Worm (Caenorhabditis elegans) whole organism, L2 larva: Measurements from ENCODE around the gene cox-6A.
A peak's percentile ranks its signal among the peaks of the same experiment; 100 is the strongest.

ENCODE experiments used
- C34F6.9 ChIP-seq: fragments of 150-350 bp; optimal IDR thresholded peaks from 2 replicates; lab custom pipeline; 2014; ENCODE audit warnings: missing biosample characterization, missing genetic modification characterization
- F13H6.1 ChIP-seq: sonication (generic microtip); optimal IDR thresholded peaks from 2 replicates; lab custom pipeline; 2016; ENCODE audit warnings: missing genetic modification characterization, missing compliant biosample characterization
- R02D3.7 ChIP-seq: fragments of 150-350 bp; optimal IDR thresholded peaks from 2 replicates; lab custom pipeline; 2014; ENCODE audit warnings: missing biosample characterization, missing genetic modification characterization
- ZK546.5 ChIP-seq: sonication (generic microtip); optimal IDR thresholded peaks from 2 replicates; lab custom pipeline; 2017; ENCODE audit warnings: missing biosample characterization, missing genetic modification characterization
- ama-1 ChIP-seq: fragments of 150-350 bp; optimal IDR thresholded peaks from 2 replicates; lab custom pipeline; 2018; ENCODE audit warnings: inconsistent platforms
- blmp-1 ChIP-seq: sonication (generic microtip); optimal IDR thresholded peaks from 2 replicates; lab custom pipeline; 2017; ENCODE audit warnings: missing genetic modification characterization, mild to moderate bottlenecking, missing compliant biosample characterization, antibody characterized with exemption, moderate library complexity; ENCODE audit not compliant: insufficient read depth
- ceh-16 ChIP-seq: fragments of 150-350 bp; optimal IDR thresholded peaks from 2 replicates; lab custom pipeline; 2014; ENCODE audit warnings: missing biosample characterization, missing genetic modification characterization
- crh-2 ChIP-seq: sonication (generic microtip); optimal IDR thresholded peaks from 2 replicates; lab custom pipeline; 2017; ENCODE audit warnings: missing biosample characterization, missing genetic modification characterization
- egl-27 ChIP-seq: sonication (generic microtip); optimal IDR thresholded peaks from 3 replicates; lab custom pipeline; 2017; ENCODE audit warnings: missing biosample characterization, missing genetic modification reagents, missing genetic modification characterization
- elt-1 ChIP-seq: fragments of 150-350 bp; optimal IDR thresholded peaks from 2 replicates; lab custom pipeline; 2014; ENCODE audit warnings: missing biosample characterization, missing genetic modification characterization
- elt-3 ChIP-seq: sonication (generic microtip); optimal IDR thresholded peaks from 2 replicates; lab custom pipeline; 2017; ENCODE audit warnings: missing biosample characterization, missing genetic modification characterization
- fos-1 ChIP-seq: fragments of 150-350 bp; optimal IDR thresholded peaks from 2 replicates; lab custom pipeline; 2014; ENCODE audit warnings: missing biosample characterization, missing genetic modification characterization
- gmeb-1 ChIP-seq: fragments of 150-350 bp; optimal IDR thresholded peaks from 2 replicates; lab custom pipeline; 2014; ENCODE audit warnings: missing biosample characterization, missing genetic modification characterization
- lin-11 ChIP-seq: fragments of 150-350 bp; sonication (generic microtip); optimal IDR thresholded peaks from 2 replicates; lab custom pipeline; 2014; ENCODE audit warnings: missing biosample characterization, missing genetic modification characterization, inconsistent platforms, mixed read lengths
- lin-13 ChIP-seq: fragments of 150-350 bp; optimal IDR thresholded peaks from 2 replicates; lab custom pipeline; 2014; ENCODE audit warnings: missing biosample characterization, missing genetic modification reagents, missing genetic modification characterization
- lin-39 ChIP-seq: fragments of 150-350 bp; optimal IDR thresholded peaks from 2 replicates; lab custom pipeline; 2014; ENCODE audit warnings: missing biosample characterization, missing genetic modification reagents, missing genetic modification characterization
- lsy-2 ChIP-seq, 2 experiments: fragments of 150-350 bp in 1 of 2; sonication (generic microtip) in 1 of 2; optimal IDR thresholded peaks; 2 replicates each; lab custom pipeline; 2014 to 2017; ENCODE audit warnings: missing biosample characterization in 2 of 2, missing genetic modification characterization in 2 of 2
- mab-5 ChIP-seq: fragments of 150-350 bp; optimal IDR thresholded peaks from 2 replicates; lab custom pipeline; 2014; ENCODE audit warnings: missing biosample characterization, missing genetic modification characterization
- mbf-1 ChIP-seq: sonication (generic microtip); optimal IDR thresholded peaks from 2 replicates; lab custom pipeline; 2017; ENCODE audit warnings: missing biosample characterization, missing genetic modification characterization
- mdl-1 ChIP-seq, 2 experiments: fragments of 150-350 bp in 1 of 2; sonication (generic microtip) in 1 of 2; optimal IDR thresholded peaks; 2 replicates each; lab custom pipeline; 2017; ENCODE audit warnings: missing biosample characterization in 2 of 2, missing genetic modification characterization in 2 of 2
- nhr-10 ChIP-seq: sonication (generic microtip); optimal IDR thresholded peaks from 2 replicates; lab custom pipeline; 2017; ENCODE audit warnings: missing biosample characterization, missing genetic modification characterization
- nhr-11 ChIP-seq: fragments of 150-350 bp; optimal IDR thresholded peaks from 2 replicates; lab custom pipeline; 2014; ENCODE audit warnings: missing biosample characterization, missing genetic modification characterization
- nhr-12 ChIP-seq: fragments of 150-350 bp; optimal IDR thresholded peaks from 2 replicates; lab custom pipeline; 2014; ENCODE audit warnings: missing biosample characterization, missing genetic modification characterization
- nhr-129 ChIP-seq: fragments of 150-350 bp; optimal IDR thresholded peaks from 2 replicates; lab custom pipeline; 2014; ENCODE audit warnings: missing biosample characterization, missing genetic modification characterization
- nhr-21 ChIP-seq: fragments of 150-350 bp; optimal IDR thresholded peaks from 2 replicates; lab custom pipeline; 2014; ENCODE audit warnings: missing biosample characterization, missing genetic modification characterization
- nhr-237 ChIP-seq: fragments of 150-350 bp; optimal IDR thresholded peaks from 2 replicates; lab custom pipeline; 2014; ENCODE audit warnings: missing biosample characterization, missing genetic modification characterization
- nhr-25 ChIP-seq: fragments of 150-350 bp; sonication (generic microtip); optimal IDR thresholded peaks from 3 replicates; lab custom pipeline; 2014; ENCODE audit warnings: missing biosample characterization, missing genetic modification characterization
- nhr-6 ChIP-seq: fragments of 150-350 bp; optimal IDR thresholded peaks from 2 replicates; lab custom pipeline; 2014; ENCODE audit warnings: missing biosample characterization, missing genetic modification characterization
- nhr-77 ChIP-seq: fragments of 150-350 bp; optimal IDR thresholded peaks from 2 replicates; lab custom pipeline; 2014; ENCODE audit warnings: missing biosample characterization, missing genetic modification characterization
- peb-1 ChIP-seq: fragments of 150-350 bp; optimal IDR thresholded peaks from 2 replicates; lab custom pipeline; 2014; ENCODE audit warnings: missing biosample characterization, missing genetic modification characterization
- sem-4 ChIP-seq: fragments of 150-350 bp; optimal IDR thresholded peaks from 2 replicates; lab custom pipeline; 2014; ENCODE audit warnings: missing biosample characterization, missing genetic modification reagents, missing genetic modification characterization
- skn-1 ChIP-seq: sonication (generic microtip); optimal IDR thresholded peaks from 2 replicates; lab custom pipeline; 2017; ENCODE audit warnings: missing biosample characterization, missing genetic modification characterization
- sma-3 ChIP-seq: sonication (generic microtip); optimal IDR thresholded peaks from 2 replicates; lab custom pipeline; 2016; ENCODE audit warnings: missing genetic modification reagents, missing genetic modification characterization, missing compliant biosample characterization
- sma-9 ChIP-seq, 2 experiments: fragments of 150-350 bp in 1 of 2; sonication (generic microtip) in 1 of 2; optimal IDR thresholded peaks; 2 replicates each; lab custom pipeline; 2014 to 2016; ENCODE audit warnings: missing genetic modification characterization in 2 of 2, mild to moderate bottlenecking in 1 of 2, missing biosample characterization in 1 of 2, missing compliant biosample characterization in 1 of 2, missing genetic modification reagents in 1 of 2, moderate library complexity in 1 of 2
- snpc-4 ChIP-seq: fragments of 150-350 bp; optimal IDR thresholded peaks from 2 replicates; lab custom pipeline; 2014; ENCODE audit warnings: missing biosample characterization, missing genetic modification characterization
- unc-39 ChIP-seq: fragments of 150-350 bp; optimal IDR thresholded peaks from 2 replicates; lab custom pipeline; 2014; ENCODE audit warnings: missing biosample characterization, missing genetic modification characterization
- unc-55 ChIP-seq: fragments of 150-350 bp; sonication (generic microtip); optimal IDR thresholded peaks from 3 replicates; lab custom pipeline; 2014; ENCODE audit warnings: missing biosample characterization, missing genetic modification reagents, missing genetic modification characterization
- unc-62 ChIP-seq: fragments of 150-350 bp; optimal IDR thresholded peaks from 2 replicates; lab custom pipeline; 2014; ENCODE audit warnings: missing biosample characterization, missing genetic modification reagents, missing genetic modification characterization
- zag-1 ChIP-seq: fragments of 150-350 bp; optimal IDR thresholded peaks from 2 replicates; lab custom pipeline; 2014; ENCODE audit warnings: missing biosample characterization, missing genetic modification characterization
- ztf-11 ChIP-seq: sonication (generic microtip); optimal IDR thresholded peaks from 2 replicates; lab custom pipeline; 2017; ENCODE audit warnings: missing biosample characterization, missing genetic modification characterization

cox-6A gene

DNA sequence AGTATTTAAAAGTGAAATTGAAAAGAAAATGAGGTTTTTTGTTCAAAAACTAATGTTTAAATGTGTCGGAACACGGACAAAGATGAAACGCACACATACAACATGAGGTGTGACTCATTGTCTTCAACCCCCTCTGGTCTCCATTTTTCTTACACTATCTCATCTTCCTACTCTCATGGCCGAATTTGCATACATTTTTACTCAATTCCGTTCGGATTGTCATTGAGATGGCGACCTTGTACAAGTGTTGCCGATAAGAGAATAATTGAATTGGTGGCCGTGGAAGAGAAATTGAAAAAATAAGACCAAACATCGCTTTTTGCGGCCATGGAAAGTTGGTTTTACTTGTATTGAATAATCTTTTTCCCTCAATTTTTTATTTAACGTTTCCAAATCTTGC, 34.3 kb upstream of the cox-6A start, which contains the start of gene txbp-3:
txbp-3 (minus strand) TSS at position 285 of the 400 bp plus-strand sequence.
- TF ChIP-seq snpc-4 (tag; lab: Kevin White, UChicago) (peak; percentile 5), egl-27 (tag; lab: Kevin White, UChicago) (no peak), ceh-16 (peak; percentile 40), ama-1 (lab: Kevin White, UChicago) (no peak), mbf-1 (tag; lab: Kevin White, UChicago) (no peak), sem-4 (tag; lab: Kevin White, UChicago) (peak; percentile 17), crh-2 (tag; lab: Kevin White, UChicago) (peak; percentile 70), elt-1 (tag; lab: Kevin White, UChicago) (no peak), sma-9 (GFP tag; optimal IDR thresholded peaks at IDR 0.05; lab: Kevin White, UChicago) (peak; percentile 41), sma-9 (tag; optimal IDR thresholded peaks at IDR 0.05; lab: Kevin White, UChicago) (no peak), nhr-237 (tag; lab: Kevin White, UChicago) (no peak), elt-3 (tag; lab: Kevin White, UChicago) (no peak), mdl-1 (tag; optimal IDR thresholded peaks at IDR 0.05; lab: Kevin White, UChicago) (no peak), ztf-11 (tag; lab: Kevin White, UChicago) (no peak), nhr-11 (no peak), fos-1 (tag; lab: Kevin White, UChicago) (peak; percentile 99), R02D3.7 (tag; lab: Kevin White, UChicago) (no peak), lin-13 (GFP tag; lab: Kevin White, UChicago) (peak; percentile 60), unc-39 (tag; lab: Kevin White, UChicago) (no peak), unc-62 (no peak), sma-3 (no peak), nhr-21 (tag; lab: Kevin White, UChicago) (no peak), nhr-12 (tag; lab: Kevin White, UChicago) (no peak), F13H6.1 (peak; percentile 36), nhr-25 (tag; lab: Kevin White, UChicago) (peak; percentile 79), unc-55 (GFP tag; lab: Kevin White, UChicago) (peak; percentile 74), C34F6.9 (tag; lab: Kevin White, UChicago) (peak; percentile 71), zag-1 (tag; lab: Kevin White, UChicago) (no peak), lin-39 (no peak), nhr-129 (tag; lab: Kevin White, UChicago) (peak; percentile 28), lsy-2 (tag; optimal IDR thresholded peaks at IDR 0.05; lab: Kevin White, UChicago) (peak in 1 of 2 experiments; percentile 52), peb-1 (tag; lab: Kevin White, UChicago) (no peak), blmp-1 (no peak), gmeb-1 (tag; lab: Kevin White, UChicago) (peak; percentile 3), lin-11 (tag; lab: Kevin White, UChicago) (no peak), nhr-77 (no peak)
- TF ChIP-seq, all 48 proteins: peak for 14

DNA sequence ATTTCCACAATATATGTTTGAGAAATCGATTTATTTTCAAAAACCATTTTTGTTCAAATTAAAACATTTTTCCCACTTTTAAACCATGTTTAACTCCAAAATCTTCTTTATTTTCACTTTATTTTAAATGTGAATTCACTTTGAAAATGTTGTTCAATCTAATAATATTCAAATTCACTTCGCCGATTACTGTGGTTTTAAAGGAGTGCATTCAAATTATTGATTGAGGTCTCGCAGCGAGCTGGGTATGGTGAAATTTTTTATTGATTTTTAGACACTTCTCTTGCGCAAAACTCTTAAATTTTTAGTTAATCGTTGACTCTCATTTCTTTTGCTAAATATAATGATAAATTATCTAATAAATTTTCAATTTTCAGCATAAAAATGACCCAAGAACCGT, 33.8 kb upstream of the cox-6A start, which contains the start of gene C45G9.5:
C45G9.5 (plus strand) TSS at position 378 of the 400 bp plus-strand sequence.
- TF ChIP-seq lin-11 (tag; lab: Kevin White, UChicago): no peak
- no peak for TF ChIP-seq R02D3.7 (tag; lab: Kevin White, UChicago)
- TF ChIP-seq, all 48 proteins: peak for 0

DNA sequence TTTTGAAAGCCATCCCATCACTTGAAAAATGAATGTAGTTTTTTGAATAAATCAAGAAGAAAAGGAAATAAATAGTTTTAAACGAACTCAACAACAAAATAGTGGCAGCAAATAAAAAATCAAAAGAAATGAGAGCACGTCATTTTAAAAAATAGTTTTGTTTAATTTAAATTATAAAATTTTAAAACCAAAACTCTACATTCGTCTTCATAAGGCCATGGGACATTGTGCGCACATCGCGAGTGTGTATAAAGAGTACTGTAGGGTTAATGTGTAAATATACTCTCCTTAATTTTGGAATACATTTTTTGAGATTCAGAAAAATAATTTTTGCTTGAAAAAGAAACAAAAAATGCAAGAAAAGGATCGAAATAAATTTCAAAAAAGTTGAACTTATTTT, 29.6 kb upstream of the cox-6A start, which contains the start of gene C45G9.15:
C45G9.15 (minus strand) TSS at position 101 of the 400 bp plus-strand sequence.
- TF ChIP-seq skn-1 (tag; lab: Kevin White, UChicago) (no peak), nhr-129 (tag; lab: Kevin White, UChicago) (no peak), R02D3.7 (tag; lab: Kevin White, UChicago) (no peak), sem-4 (tag; lab: Kevin White, UChicago) (no peak), zag-1 (tag; lab: Kevin White, UChicago) (no peak), nhr-6 (no peak), sma-9 (GFP tag; optimal IDR thresholded peaks at IDR 0.05; lab: Kevin White, UChicago) (no peak), sma-9 (tag; optimal IDR thresholded peaks at IDR 0.05; lab: Kevin White, UChicago) (no peak), nhr-11 (no peak), elt-3 (tag; lab: Kevin White, UChicago) (no peak), unc-62 (no peak), unc-39 (tag; lab: Kevin White, UChicago) (no peak), snpc-4 (tag; lab: Kevin White, UChicago) (no peak), nhr-237 (tag; lab: Kevin White, UChicago) (no peak), ZK546.5 (tag; lab: Kevin White, UChicago) (no peak), mab-5 (tag; lab: Kevin White, UChicago) (no peak), unc-55 (GFP tag; lab: Kevin White, UChicago) (no peak), nhr-77 (no peak), nhr-21 (tag; lab: Kevin White, UChicago) (no peak), nhr-10 (tag; lab: Kevin White, UChicago) (no peak)
